Worm (Caenorhabditis elegans): Measurements from ENCODE around the gene K08D8.1.

K08D8.1 gene

DNA sequence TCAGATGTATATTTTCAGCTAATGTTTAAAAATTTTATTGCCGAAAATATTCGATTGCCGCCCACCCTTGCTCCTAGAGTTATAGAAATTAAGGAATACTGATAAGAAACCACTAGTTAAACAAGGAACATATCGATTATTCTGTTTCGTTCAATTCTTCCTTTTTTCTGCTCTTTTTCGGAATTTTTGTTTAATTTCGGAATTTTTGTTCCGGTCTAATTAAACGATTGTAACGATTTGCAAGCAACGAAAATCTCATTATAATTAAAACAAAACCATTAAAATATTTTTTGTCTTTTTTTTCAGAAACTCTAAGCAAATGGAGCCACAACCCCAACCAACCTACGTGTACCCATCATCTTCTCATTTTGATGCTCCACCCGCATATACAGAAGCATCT lies at the start of gene K08D8.1:
Gene K08D8.1 (plus strand): TSS at position 301 of the 400 bp plus-strand sequence.
- TF ChIP-seq dmd-4 (tag; optimal IDR thresholded peaks at IDR 0.05; ENCODE audit: borderline replicate concordance), result no peak
- no peak for TF ChIP-seq tbx-7 (tag; optimal IDR thresholded peaks at IDR 0.05)
- no peak for TF ChIP-seq madf-2 (tag; optimal IDR thresholded peaks at IDR 0.05)
- no peak for TF ChIP-seq ahr-1 (tag; optimal IDR thresholded peaks at IDR 0.05)
- TF ChIP-seq C08G9.2 (tag; optimal IDR thresholded peaks at IDR 0.05), result no peak

DNA sequence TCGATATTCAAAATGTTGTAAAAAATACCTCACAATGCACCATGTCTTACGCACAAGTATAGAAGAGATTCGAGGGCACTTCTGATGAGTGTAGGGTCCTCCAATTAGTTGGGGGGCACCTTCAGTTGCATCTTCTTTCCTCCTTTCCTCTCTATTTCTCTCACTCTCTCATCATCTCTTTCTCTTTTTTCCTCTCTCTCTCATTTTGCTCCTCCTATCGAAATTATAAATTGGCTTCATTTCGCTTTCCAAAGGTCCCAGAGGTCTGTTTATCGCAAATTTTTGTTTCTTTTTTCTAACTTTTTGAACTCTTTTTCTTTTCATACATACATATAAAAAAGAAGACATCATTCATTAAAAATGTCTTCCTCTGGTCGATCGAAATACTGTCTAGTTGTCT lies 49.4 kb upstream of the K08D8.1 start:
- no peak for TF ChIP-seq ceh-45 (GFP tag; IDR thresholded peaks at IDR 0.05)
- TF ChIP-seq ceh-34 (tag; optimal IDR thresholded peaks at IDR 0.05), result peak; percentile 12
- no peak for TF ChIP-seq Y22D7AL.16 (tag; optimal IDR thresholded peaks at IDR 0.05)
- peak; percentile 31 for TF ChIP-seq nfya-1 (tag; optimal IDR thresholded peaks at IDR 0.05)
- TF ChIP-seq unc-42 (tag; optimal IDR thresholded peaks at IDR 0.05), result peak; percentile 28
- TF ChIP-seq T23F11.4 (GFP tag; optimal IDR thresholded peaks at IDR 0.05), result no peak
- TF ChIP-seq unc-55 (GFP tag; optimal IDR thresholded peaks at IDR 0.05), result peak; percentile 72
- TF ChIP-seq sdc-2 (tag; optimal IDR thresholded peaks at IDR 0.05), result no peak
- no peak for TF ChIP-seq ceh-6 (GFP tag; optimal IDR thresholded peaks at IDR 0.05)
- no peak for TF ChIP-seq fkh-6 (tag; optimal IDR thresholded peaks at IDR 0.05)
- TF ChIP-seq ztf-16 (tag; optimal IDR thresholded peaks at IDR 0.05), result no peak
- no peak for TF ChIP-seq pqm-1 (tag; optimal IDR thresholded peaks at IDR 0.05)
- TF ChIP-seq hlh-6 (tag; optimal IDR thresholded peaks at IDR 0.05), result no peak
- TF ChIP-seq K02D7.2 (tag; optimal IDR thresholded peaks at IDR 0.05), result no peak
- TF ChIP-seq unc-86 (tag; optimal IDR thresholded peaks at IDR 0.05), result no peak

DNA sequence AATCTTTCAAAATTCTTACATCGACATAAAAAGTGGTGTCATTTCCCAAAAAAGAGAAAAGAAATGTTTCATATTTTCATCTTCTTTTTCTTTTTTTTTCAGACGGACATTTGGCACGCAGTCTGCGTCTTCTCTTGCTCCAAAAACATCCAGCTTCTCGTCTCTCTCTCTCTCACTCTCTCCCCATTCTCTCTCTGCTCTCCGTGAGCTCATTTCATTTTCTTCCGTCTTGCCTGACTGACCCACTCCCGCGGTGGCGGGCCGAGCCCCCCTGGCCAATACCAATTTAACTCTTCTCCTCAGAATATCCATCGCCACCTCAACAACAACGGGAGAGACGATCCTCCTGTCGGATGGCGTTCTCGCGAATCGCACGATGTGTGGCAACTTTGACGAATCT lies 46.7 kb upstream of the K08D8.1 start, which contains the start of gene txt-19:
Gene txt-19 (plus strand): TSS at position 304 of the 400 bp plus-strand sequence.
- TF ChIP-seq che-1 (tag; optimal IDR thresholded peaks at IDR 0.05) (no peak), gmeb-2 (tag; optimal IDR thresholded peaks at IDR 0.05) (no peak), tbx-2 (tag; optimal IDR thresholded peaks at IDR 0.05) (peak; percentile 11), odd-2 (tag; optimal IDR thresholded peaks at IDR 0.05) (no peak), fax-1 (tag; optimal IDR thresholded peaks at IDR 0.05) (peak; percentile 13), tbx-7 (tag; optimal IDR thresholded peaks at IDR 0.05) (no peak), ceh-14 (tag; optimal IDR thresholded peaks at IDR 0.05) (peak; percentile 53), unc-42 (tag; optimal IDR thresholded peaks at IDR 0.05) (peak; percentile 27), ceh-18 (tag; optimal IDR thresholded peaks at IDR 0.05) (peak; percentile 35), nfya-1 (tag; optimal IDR thresholded peaks at IDR 0.05) (peak; percentile 9), ceh-31 (tag; optimal IDR thresholded peaks at IDR 0.05) (peak; percentile 42)

- TF ChIP-seq ceh-6 (GFP tag; optimal IDR thresholded peaks at IDR 0.05), result no peak
- no peak for TF ChIP-seq gmeb-2 (tag; optimal IDR thresholded peaks at IDR 0.05)
- no peak for TF ChIP-seq lim-6 (tag; optimal IDR thresholded peaks at IDR 0.05)
- TF ChIP-seq ceh-9 (tag; optimal IDR thresholded peaks at IDR 0.05), result no peak
- no peak for TF ChIP-seq fkh-6 (tag; optimal IDR thresholded peaks at IDR 0.05)
- TF ChIP-seq zip-5 (tag; optimal IDR thresholded peaks at IDR 0.05), result no peak
- no peak for TF ChIP-seq fkh-10 (GFP tag; optimal IDR thresholded peaks at IDR 0.05)
- no peak for TF ChIP-seq pag-3 (tag; optimal IDR thresholded peaks at IDR 0.05; ENCODE audit: borderline replicate concordance)
- TF ChIP-seq ceh-34 (tag; optimal IDR thresholded peaks at IDR 0.05), result no peak
- no peak for TF ChIP-seq hlh-30 (tag; optimal IDR thresholded peaks at IDR 0.05; ENCODE audit: insufficient read depth)
- no peak for TF ChIP-seq K09A11.1 (tag; optimal IDR thresholded peaks at IDR 0.05; ENCODE audit: insufficient read depth)
- no peak for TF ChIP-seq unc-42 (tag; optimal IDR thresholded peaks at IDR 0.05)
- TF ChIP-seq npax-4 (tag; optimal IDR thresholded peaks at IDR 0.05), result no peak
- no peak for TF ChIP-seq Y22D7AL.16 (tag; optimal IDR thresholded peaks at IDR 0.05)
- no peak for TF ChIP-seq ceh-48 (tag; optimal IDR thresholded peaks at IDR 0.05)
- no peak for TF ChIP-seq ttx-3 (tag; optimal IDR thresholded peaks at IDR 0.05)
Observed at ce11 chrIV:12849030-12849560, 43.2 kb upstream of the K08D8.1 start, which contains the start of gene srf-3. Gene srf-3, plus strand, starts transcription at chrIV:12849510.

Measured in whole organism, late embryonic.